Worm (Caenorhabditis elegans) whole organism, L3 larva: ENCODE results near the gene rps-22.
"Not testable (repeated sequence)": the region's sequence is repeated elsewhere in the genome, so short reads cannot be mapped to it uniquely, and the experiment has no call there.

Source experiments
- ama-1 ChIP-seq: fragments of 150-350 bp; optimal IDR thresholded peaks from 2 replicates; lab custom pipeline; 2018
- fkh-10 ChIP-seq: sonication (generic microtip); optimal IDR thresholded peaks from 2 replicates; lab custom pipeline; 2017; ENCODE audit warnings: missing biosample characterization, missing genetic modification reagents, missing genetic modification characterization
- nhr-43 ChIP-seq: sonication (generic microtip); optimal IDR thresholded peaks from 2 replicates; lab custom pipeline; 2016; ENCODE audit warnings: mild to moderate bottlenecking, missing genetic modification characterization, missing compliant biosample characterization; ENCODE audit not compliant: poor library complexity, severe bottlenecking
- pha-4 ChIP-seq: fragments of 150-350 bp; optimal IDR thresholded peaks from 2 replicates; lab custom pipeline; 2014; ENCODE audit warnings: missing biosample characterization, missing genetic modification reagents, missing genetic modification characterization

DNA sequence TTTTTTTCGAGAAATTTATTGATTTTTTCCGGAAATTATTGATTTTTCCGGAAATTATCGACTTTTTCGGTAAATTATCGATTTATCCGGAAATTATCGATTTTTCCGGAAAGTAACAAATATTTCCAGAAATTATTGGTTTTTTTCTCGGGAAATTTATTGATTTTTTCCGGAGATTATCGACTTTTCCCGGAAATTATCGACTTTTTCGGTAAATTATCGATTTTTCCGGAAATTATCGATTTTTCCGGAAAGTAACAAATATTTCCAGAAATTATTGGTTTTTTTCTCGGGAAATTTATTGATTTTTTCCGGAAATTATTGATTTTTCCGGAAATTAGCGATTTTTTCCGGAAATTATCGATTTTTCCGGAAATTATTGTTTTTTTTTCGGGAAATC is 15.2 kb downstream of the rps-22 start:
- not testable (repeated sequence) for TF ChIP-seq pha-4 (tag; lab: Kevin White, UChicago); ama-1 (lab: Kevin White, UChicago); nhr-43 (tag; lab: Kevin White, UChicago); fkh-10 (GFP tag; lab: Kevin White, UChicago)
